Worm (Caenorhabditis elegans) whole organism, L3 larva: ENCODE results near the gene clc-26.

ENCODE experiments used
- egl-27 ChIP-seq: sonication (generic microtip); optimal IDR thresholded peaks from 4 replicates; lab custom pipeline; 2017; ENCODE audit warnings: missing biosample characterization, missing genetic modification reagents, missing genetic modification characterization
- lin-39 ChIP-seq: fragments of 150-350 bp; optimal IDR thresholded peaks from 2 replicates; lab custom pipeline; 2018; ENCODE audit warnings: missing biosample characterization, missing genetic modification reagents, missing genetic modification characterization

DNA sequence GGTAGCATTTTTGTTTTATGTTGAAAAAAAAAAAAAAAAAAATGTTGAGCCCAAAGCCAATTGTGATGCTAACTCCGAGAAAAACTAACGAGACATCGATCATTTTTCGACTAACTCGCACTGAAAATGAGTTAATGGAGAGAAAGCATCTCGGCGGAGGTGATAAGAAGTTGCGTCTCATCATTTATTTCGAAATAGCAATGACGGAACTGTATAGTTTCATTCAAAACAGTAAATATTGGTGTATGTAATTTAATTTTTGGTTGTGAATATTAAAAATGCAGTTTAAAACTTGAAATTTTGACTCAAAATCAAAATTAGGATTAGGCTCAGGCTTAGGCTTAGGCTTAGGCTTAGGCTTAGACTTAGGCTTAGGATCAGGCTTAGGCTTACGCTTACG is 4.6 kb downstream of the clc-26 start, which contains the start of gene clc-25:
- no peak for TF ChIP-seq lin-39 (tag; lab: Kevin White, UChicago)
- TF ChIP-seq egl-27 (tag; lab: Kevin White, UChicago), result no peak
